Worm (Caenorhabditis elegans) whole organism, dauer: ENCODE measurements around the gene C26B9.3.

Source experiments
- unc-62 ChIP-seq: sonication (generic microtip); optimal IDR thresholded peaks from 2 replicates; lab custom pipeline; 2017; ENCODE audit warnings: missing biosample characterization, missing genetic modification reagents, missing genetic modification characterization

C26B9.3 gene

DNA sequence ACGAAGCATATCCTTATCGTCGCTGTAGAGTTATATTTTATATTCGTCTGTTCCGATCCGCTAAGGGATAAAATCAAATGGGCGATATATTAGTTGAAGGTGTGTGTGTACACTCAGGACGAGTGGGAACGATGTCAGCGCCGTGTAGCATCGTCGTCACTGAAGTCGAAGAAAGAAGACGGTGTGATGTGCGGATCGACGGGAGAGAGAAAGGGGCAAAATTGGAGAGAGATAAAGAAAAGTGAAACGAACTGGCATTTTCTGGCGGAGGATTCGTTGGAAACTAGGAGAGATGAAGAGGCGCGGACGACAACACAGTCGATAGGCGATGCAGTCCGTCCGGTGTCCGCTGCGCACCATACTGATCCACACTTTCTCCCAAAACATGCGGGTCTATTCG lies at the start of gene C26B9.3:
Gene C26B9.3 (plus strand): TSS at position 343 of the 400 bp plus-strand sequence.
- no peak for TF ChIP-seq unc-62

ce11 chrX:5289106-5289505 lies 49.0 kb upstream of the C26B9.3 start:
- TF ChIP-seq unc-62: no peak

ce11 chrX:5293862-5294261 lies 44.2 kb upstream of the C26B9.3 start:
- no peak for TF ChIP-seq unc-62

ce11 chrX:5297942-5298611 lies 40.0 kb upstream of the C26B9.3 start, which contains the start of gene ift-81:
TSS of gene ift-81 (plus strand) at chrX:5298561.
- no peak for TF ChIP-seq unc-62

ce11 chrX:5303500-5303899 lies 34.6 kb upstream of the C26B9.3 start, which contains the start of gene ags-3:
TSS of gene ags-3 (minus strand) at chrX:5303600.
- no peak for TF ChIP-seq unc-62

DNA sequence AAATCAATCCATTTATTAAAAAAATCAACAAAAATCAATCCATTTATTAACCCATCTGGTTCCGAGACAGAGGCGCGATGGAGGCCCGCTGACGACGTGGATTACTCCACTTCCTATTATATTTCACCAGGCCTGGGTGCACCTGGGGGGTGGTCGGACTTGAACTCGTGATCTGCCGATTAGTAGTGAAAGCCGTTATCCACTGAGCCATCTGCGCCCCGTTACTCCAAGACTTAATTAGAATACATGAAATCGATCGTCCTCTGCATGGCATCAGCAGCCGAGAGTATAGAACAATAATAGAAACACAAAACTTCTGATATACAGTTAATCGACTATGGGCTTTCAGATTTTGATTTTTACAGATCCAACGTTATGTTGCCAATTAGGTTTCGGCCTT lies 28.5 kb upstream of the C26B9.3 start:
- TF ChIP-seq unc-62: no peak

DNA sequence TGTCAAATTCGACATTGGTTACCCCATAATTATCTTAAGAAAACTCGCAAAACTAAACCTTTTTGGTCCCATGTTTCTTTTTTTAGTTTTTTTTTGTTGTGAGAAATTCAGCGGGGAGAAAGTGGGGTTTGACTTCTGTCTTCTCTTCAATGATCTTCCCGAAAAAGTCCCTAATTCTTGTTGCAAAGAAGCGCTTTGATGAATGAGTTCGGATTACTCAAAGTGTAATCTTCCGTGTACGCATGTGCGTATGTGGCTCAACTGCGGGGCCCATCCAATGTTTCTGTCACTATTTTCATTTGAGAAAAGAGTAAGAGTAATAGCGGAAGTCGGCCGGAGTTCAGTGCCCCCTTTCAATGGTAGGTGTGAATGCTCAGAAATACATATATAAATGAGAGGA lies 26.9 kb upstream of the C26B9.3 start:
- no peak for TF ChIP-seq unc-62

DNA sequence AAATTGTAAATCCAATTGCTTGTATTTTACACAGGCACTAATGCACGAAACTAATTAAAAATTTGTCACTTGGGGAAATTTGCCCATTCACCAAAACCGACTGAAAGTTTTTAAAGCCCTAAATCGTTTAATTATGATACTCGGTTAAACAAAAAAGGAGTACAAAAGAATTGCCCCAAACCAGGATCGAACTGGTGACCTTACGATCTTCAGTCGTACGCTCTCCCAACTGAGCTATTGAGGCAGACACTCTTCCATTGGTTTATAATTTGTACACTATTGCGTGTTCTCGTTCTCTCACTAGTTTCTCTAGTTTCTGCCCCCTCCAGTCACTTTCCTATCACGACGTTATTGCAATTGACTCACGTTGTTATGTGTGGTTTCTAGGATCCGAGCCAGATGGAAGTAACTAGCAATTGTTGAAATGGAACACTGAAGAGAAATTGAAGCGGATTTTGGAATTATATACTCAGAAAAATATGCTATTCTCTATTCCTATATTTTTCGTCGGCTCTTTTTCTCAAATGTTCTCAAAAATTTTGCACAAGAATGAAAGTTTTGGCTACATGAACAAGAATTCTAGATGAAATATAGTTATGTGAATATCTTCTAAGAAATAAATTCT lies 18.8 kb upstream of the C26B9.3 start:
- TF ChIP-seq unc-62: no peak

ce11 chrX:5321563-5321962 lies 16.5 kb upstream of the C26B9.3 start:
- TF ChIP-seq unc-62: no peak

ce11 chrX:5323287-5323686 lies 14.8 kb upstream of the C26B9.3 start, which contains the start of gene sto-2:
TSS of gene sto-2 (minus strand) at chrX:5323387.
- TF ChIP-seq unc-62: no peak

DNA sequence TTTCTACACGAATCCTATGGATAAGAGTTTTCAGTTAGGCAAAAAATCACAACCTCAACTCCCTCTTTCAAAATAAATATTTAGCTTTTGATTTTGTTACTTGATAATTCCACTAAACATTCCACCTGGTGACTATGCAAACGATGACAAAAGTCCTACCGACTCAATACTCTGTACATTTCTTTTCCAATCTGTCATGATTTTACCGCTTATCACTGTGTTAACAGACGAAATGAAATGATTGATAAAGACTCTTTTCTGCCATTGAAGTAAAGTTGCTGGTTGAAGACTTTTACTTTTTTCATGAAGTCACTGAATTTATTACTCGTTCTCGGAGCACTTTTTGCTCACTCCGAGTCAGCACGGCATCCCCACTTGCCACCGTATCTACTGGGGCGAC lies 8.9 kb upstream of the C26B9.3 start, which contains the start of gene C26B9.5:
Gene C26B9.5 (plus strand): TSS at position 244 of the 400 bp plus-strand sequence.
- TF ChIP-seq unc-62: no peak

- TF ChIP-seq unc-62: no peak
Observed at ce11 chrX:5330765-5331164, 7.3 kb upstream of the C26B9.3 start.

DNA sequence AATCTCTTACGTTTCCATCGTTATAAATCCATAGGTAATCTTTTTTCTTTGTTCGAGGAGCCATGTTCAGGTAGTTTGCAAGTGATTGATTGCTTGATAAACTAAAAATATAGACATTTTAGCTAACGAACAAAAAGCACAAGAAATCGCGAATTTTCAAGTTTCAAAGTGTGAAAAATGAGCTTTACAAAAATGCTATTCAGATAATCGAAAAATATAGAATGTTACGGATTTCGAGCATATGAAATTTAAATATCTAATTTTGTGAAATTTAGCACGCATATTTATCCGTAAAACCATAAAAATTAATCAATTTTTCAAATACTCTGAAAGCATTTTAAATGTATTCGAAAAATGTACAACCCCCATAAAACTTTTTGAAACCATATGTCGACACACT lies 2.7 kb upstream of the C26B9.3 start, which contains the start of gene C26B9.6:
Gene C26B9.6 (minus strand): TSS at position 101 of the 400 bp plus-strand sequence.
- TF ChIP-seq unc-62: no peak

DNA sequence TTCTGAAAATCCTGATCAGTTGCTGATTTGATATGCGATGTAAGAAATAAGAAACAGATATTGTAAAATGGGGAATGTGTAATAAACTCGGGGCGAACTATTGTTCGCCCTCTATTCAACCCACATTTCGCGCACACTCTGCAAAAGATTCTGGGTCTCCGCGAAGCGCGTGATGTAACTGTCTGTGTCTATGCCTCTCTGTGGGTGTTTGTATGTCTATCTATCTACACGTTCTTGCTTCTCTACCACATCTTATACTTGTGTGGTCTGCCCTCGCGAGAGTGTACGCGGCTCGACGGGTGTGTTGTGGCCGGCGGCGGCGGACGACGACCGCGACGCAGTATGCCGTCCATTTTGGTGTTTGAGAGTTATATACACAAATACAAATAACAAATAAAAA lies 1.6 kb upstream of the C26B9.3 start:
- TF ChIP-seq unc-62: no peak

DNA sequence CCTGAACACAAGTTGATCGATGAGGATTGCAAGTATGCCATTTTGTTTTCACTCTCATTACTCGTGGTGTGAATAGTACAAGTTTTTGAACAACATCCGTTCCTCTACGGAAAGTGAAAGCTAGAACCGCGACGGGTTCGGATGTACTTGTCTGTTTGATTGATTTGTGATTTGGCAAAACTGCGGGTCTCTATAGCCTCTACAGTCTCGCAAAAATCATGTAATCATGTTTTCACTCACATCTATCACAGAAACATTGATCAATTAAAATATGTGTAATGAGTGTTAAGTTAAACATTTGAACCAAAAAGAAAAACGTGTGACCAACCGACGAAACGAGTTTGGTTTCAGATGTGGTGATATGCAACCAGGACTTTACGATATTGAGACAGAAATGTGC lies 1.3 kb downstream of the C26B9.3 start:
- TF ChIP-seq unc-62: no peak

ce11 chrX:5339889-5340288 lies 1.8 kb downstream of the C26B9.3 start, which contains the start of gene C26B9.2:
TSS of gene C26B9.2 (plus strand) at chrX:5340189.
- TF ChIP-seq unc-62: no peak

- no peak for TF ChIP-seq unc-62
Observed at ce11 chrX:5342007-5342406, 3.9 kb downstream of the C26B9.3 start, which contains the start of gene C26B9.7. TSS of gene C26B9.7 (plus strand) at chrX:5342307.

DNA sequence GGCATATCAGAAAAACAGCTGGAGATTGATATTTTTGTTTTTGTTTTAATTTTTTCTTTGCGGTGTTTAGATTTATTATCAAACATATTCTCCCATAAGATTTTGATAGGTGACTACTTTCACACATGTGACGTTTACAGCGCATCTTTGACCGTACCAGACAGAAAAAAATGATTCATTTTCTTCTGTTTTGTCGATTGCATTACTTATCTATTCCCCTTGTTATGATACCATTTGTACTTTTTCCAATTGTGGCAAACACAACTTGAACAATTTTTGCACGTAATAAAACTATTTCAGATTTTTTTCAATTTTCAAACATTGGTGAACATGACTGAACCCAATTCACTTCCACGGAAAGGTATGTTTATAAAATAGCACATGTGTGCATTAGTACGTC lies 6.2 kb downstream of the C26B9.3 start, which contains the start of gene C26B9.1:
Gene C26B9.1 (plus strand): TSS at position 301 of the 400 bp plus-strand sequence.
- TF ChIP-seq unc-62: no peak
